Fruit fly (Drosophila melanogaster): ENCODE results near the gene fd102C.

DNA sequence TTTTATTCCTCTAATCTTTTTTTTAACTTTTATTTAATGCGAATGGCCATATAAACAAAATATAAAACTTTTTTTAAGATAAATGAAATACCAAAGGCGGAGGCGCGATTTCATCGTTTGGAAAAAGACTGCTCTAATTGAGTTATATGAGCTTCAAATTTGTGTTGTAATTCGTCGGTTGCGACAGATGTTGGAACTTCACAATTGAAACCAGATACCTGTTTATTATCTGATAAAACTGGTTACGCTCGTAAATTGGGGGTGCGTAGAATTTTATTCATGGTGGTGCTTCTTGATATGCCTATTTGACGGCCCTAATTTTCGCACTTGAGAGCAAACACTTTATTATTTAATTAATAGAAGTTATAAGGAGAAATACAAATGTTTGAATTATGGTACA is 8.0 kb upstream of the fd102C start:
- TF ChIP-seq brk (GFP tag; optimal IDR thresholded peaks at IDR 0.05) (no peak), GATAd (GFP tag; optimal IDR thresholded peaks at IDR 0.05) (no peak), woc (GFP tag; optimal IDR thresholded peaks at IDR 0.05) (no peak), usp (GFP tag; optimal IDR thresholded peaks at IDR 0.05) (no peak), Hr78 (GFP tag; optimal IDR thresholded peaks at IDR 0.05) (no peak), Hr83 (GFP tag; optimal IDR thresholded peaks at IDR 0.05; ENCODE audit: poor library complexity, severe bottlenecking) (no peak), pan (optimal IDR thresholded peaks at IDR 0.05) (no peak), N (GFP tag; optimal IDR thresholded peaks at IDR 0.05) (no peak), Jra (GFP tag; optimal IDR thresholded peaks at IDR 0.05) (no peak), CG32264 (GFP tag; optimal IDR thresholded peaks at IDR 0.05) (no peak)

Data from whole organism, wandering third instar larva.